Fruit fly (Drosophila melanogaster): ENCODE results near the gene Cds.

The Cds gene

dm6 chr3L:8177795-8178564 is 50.4 kb downstream of the Cds start, which contains the start of gene Nmt (continued):
- TF ChIP-seq Atf-2 (GFP tag; optimal IDR thresholded peaks at IDR 0.05) (no peak), Mes4 (GFP tag; optimal IDR thresholded peaks at IDR 0.05) (no peak), ssp (GFP tag; IDR thresholded peaks at IDR 0.05) (no peak), CG13123 (GFP tag; optimal IDR thresholded peaks at IDR 0.05) (no peak), dan (GFP tag; IDR thresholded peaks at IDR 0.05) (no peak), kah (GFP tag; optimal IDR thresholded peaks at IDR 0.05) (no peak), CG31365 (tag; optimal IDR thresholded peaks at IDR 0.05) (no peak), tin (GFP tag; optimal IDR thresholded peaks at IDR 0.05) (no peak), peb (GFP tag; IDR thresholded peaks at IDR 0.05) (no peak), CG1792 (GFP tag; optimal IDR thresholded peaks at IDR 0.05) (no peak), CG2199 (GFP tag; IDR thresholded peaks at IDR 0.05) (no peak), CG7372 (GFP tag; IDR thresholded peaks at IDR 0.05) (no peak), fd64A (GFP tag; optimal IDR thresholded peaks at IDR 0.05) (no peak), CG8281 (tag; optimal IDR thresholded peaks at IDR 0.05) (no peak), CG10959 (GFP tag; IDR thresholded peaks at IDR 0.05) (no peak), CG4328 (GFP tag; optimal IDR thresholded peaks at IDR 0.05) (no peak), lov (optimal IDR thresholded peaks at IDR 0.05) (no peak), lov (GFP tag; IDR thresholded peaks at IDR 0.05) (no peak), vfl (GFP tag; optimal IDR thresholded peaks at IDR 0.05) (no peak), CG2678 (tag; optimal IDR thresholded peaks at IDR 0.05) (no peak), pita (GFP tag; optimal IDR thresholded peaks at IDR 0.05) (no peak), CG10565 (GFP tag; optimal IDR thresholded peaks at IDR 0.05) (no peak), toy (GFP tag; IDR thresholded peaks at IDR 0.05) (no peak), dmrt11E (tag; optimal IDR thresholded peaks at IDR 0.05) (peak; percentile 6), CG16863 (GFP tag; optimal IDR thresholded peaks at IDR 0.05) (no peak), gsb-n (tag; optimal IDR thresholded peaks at IDR 0.05) (no peak), bab2 (GFP tag; optimal IDR thresholded peaks at IDR 0.05) (no peak), hkb (optimal IDR thresholded peaks at IDR 0.05) (no peak), hkb (GFP tag; IDR thresholded peaks at IDR 0.05) (0 out of 2 replicates have a peak, but pooled peaks have one; percentile 26), CG15479 (GFP tag; optimal IDR thresholded peaks at IDR 0.05) (no peak), Jarid2 (GFP tag; optimal IDR thresholded peaks at IDR 0.05) (no peak), CG12769 (tag; optimal IDR thresholded peaks at IDR 0.05) (no peak), CG11398 (GFP tag; optimal IDR thresholded peaks at IDR 0.05) (no peak), Hmx (GFP tag; optimal IDR thresholded peaks at IDR 0.05) (no peak), CG32767 (GFP tag; IDR thresholded peaks at IDR 0.05) (no peak), E2f2 (GFP tag; IDR thresholded peaks at IDR 0.05) (peak; percentile 86), ham (GFP tag; IDR thresholded peaks at IDR 0.05) (no peak), unc-4 (GFP tag; IDR thresholded peaks at IDR 0.05; ENCODE audit: partially characterized antibody) (peak; percentile 81), Dll (GFP tag; IDR thresholded peaks at IDR 0.05; ENCODE audit: partially characterized antibody) (peak; percentile 82), Doc3 (GFP tag; IDR thresholded peaks at IDR 0.05; ENCODE audit: partially characterized antibody) (peak; percentile 67), Kr (GFP tag; optimal IDR thresholded peaks at IDR 0.05) (no peak), CG7556 (GFP tag; optimal IDR thresholded peaks at IDR 0.05) (no peak), pan (optimal IDR thresholded peaks at IDR 0.05) (no peak), pan (GFP tag; optimal IDR thresholded peaks at IDR 0.05 in 1 of 2, IDR thresholded peaks at IDR 0.05 in 1 of 2) (no peak), Aef1 (GFP tag; IDR thresholded peaks at IDR 0.05) (peak; percentile 55), CG14441 (GFP tag; IDR thresholded peaks at IDR 0.05) (no peak), Ptx1 (GFP tag; IDR thresholded peaks at IDR 0.05) (no peak), CG3847 (GFP tag; IDR thresholded peaks at IDR 0.05) (peak; percentile 25), abd-A (tag; optimal IDR thresholded peaks at IDR 0.05) (no peak), gcm (GFP tag; optimal IDR thresholded peaks at IDR 0.05) (no peak), D19B (GFP tag; optimal IDR thresholded peaks at IDR 0.05) (no peak), CG6765 (GFP tag; optimal IDR thresholded peaks at IDR 0.05) (no peak)
